Fruit fly (Drosophila melanogaster) whole organism, embryonic: ENCODE measurements around the gene Bacc.
A peak's percentile ranks its signal among the peaks of the same experiment; 100 is the strongest.

Experiments
- Antp ChIP-seq: fragments of 200-800 bp; sonication (Bioruptor generic); optimal IDR thresholded peaks from 3 replicates; lab custom pipeline; 2016; ENCODE audit warnings: missing biosample characterization, missing genetic modification characterization
- CG11696 ChIP-seq: fragments of 200-800 bp; sonication (Bioruptor generic); IDR thresholded peaks from 2 replicates; pipeline ENCODE4 v1.3.6; 2022; ENCODE audit warnings: missing biosample characterization, missing genetic modification characterization
- CG12769 ChIP-seq: fragments of 200-800 bp; sonication (Bioruptor generic); optimal IDR thresholded peaks from 2 replicates; lab custom pipeline; 2019; ENCODE audit warnings: missing biosample characterization, mild to moderate bottlenecking, missing genetic modification characterization, moderate library complexity
- CG13296 ChIP-seq: fragments of 200-800 bp; sonication (Bioruptor generic); optimal IDR thresholded peaks from 3 replicates; lab custom pipeline; 2018; ENCODE audit warnings: missing biosample characterization, mild to moderate bottlenecking, missing genetic modification characterization
- CG13894 ChIP-seq: fragments of 200-800 bp; sonication (Bioruptor generic); optimal IDR thresholded peaks from 3 replicates; lab custom pipeline; 2018; ENCODE audit warnings: missing biosample characterization, mild to moderate bottlenecking, missing genetic modification characterization, moderate library complexity
- CG15073 ChIP-seq: fragments of 200-800 bp; sonication (Bioruptor generic); optimal IDR thresholded peaks from 2 replicates; lab custom pipeline; 2016; ENCODE audit warnings: missing biosample characterization, missing genetic modification characterization
- CG15514 ChIP-seq: fragments of 200-800 bp; sonication (Bioruptor generic); optimal IDR thresholded peaks from 3 replicates; lab custom pipeline; 2017; ENCODE audit warnings: missing biosample characterization, missing genetic modification characterization, mild to moderate bottlenecking, moderate library complexity, missing genetic modification reagents
- CG17568 ChIP-seq: fragments of 200-800 bp; sonication (Bioruptor generic); optimal IDR thresholded peaks from 2 replicates; lab custom pipeline; 2018; ENCODE audit warnings: missing biosample characterization, mild to moderate bottlenecking, missing genetic modification characterization, moderate library complexity
- CG17829 ChIP-seq: fragments of 200-800 bp; optimal IDR thresholded peaks from 2 replicates; lab custom pipeline; 2019; ENCODE audit warnings: missing biosample characterization, mild to moderate bottlenecking, missing genetic modification characterization, moderate library complexity
- CG1792 ChIP-seq: fragments of 200-800 bp; sonication (Bioruptor generic); optimal IDR thresholded peaks from 2 replicates; lab custom pipeline; 2016; ENCODE audit warnings: missing biosample characterization, missing genetic modification characterization
- CG18262 ChIP-seq: fragments of 200-800 bp; optimal IDR thresholded peaks from 3 replicates; lab custom pipeline; 2019; ENCODE audit warnings: missing biosample characterization, mild to moderate bottlenecking, missing genetic modification characterization, moderate library complexity
- CG18619 ChIP-seq: fragments of 200-800 bp; sonication (Bioruptor generic); optimal IDR thresholded peaks from 3 replicates; lab custom pipeline; 2017; ENCODE audit warnings: missing biosample characterization, mild to moderate bottlenecking, missing genetic modification characterization
- CG2129 ChIP-seq: fragments of 200-800 bp; sonication (Bioruptor generic); IDR thresholded peaks from 2 replicates; pipeline ENCODE4 v1.3.6; 2022; ENCODE audit warnings: missing biosample characterization, missing genetic modification characterization; ENCODE audit not compliant: partially characterized antibody
- CG3407 ChIP-seq: fragments of 200-800 bp; sonication (Bioruptor generic); optimal IDR thresholded peaks from 2 replicates; lab custom pipeline; 2018; ENCODE audit warnings: missing biosample characterization, mild to moderate bottlenecking, missing genetic modification characterization
- CG3838 ChIP-seq: fragments of 200-800 bp; sonication (Bioruptor generic); optimal IDR thresholded peaks from 3 replicates; lab custom pipeline; 2016; ENCODE audit warnings: missing biosample characterization, missing genetic modification characterization
- CG3995 ChIP-seq: fragments of 200-800 bp; sonication (Bioruptor generic); optimal IDR thresholded peaks from 3 replicates; lab custom pipeline; 2016; ENCODE audit warnings: missing biosample characterization, missing genetic modification characterization
- CG8944 ChIP-seq: fragments of 200-800 bp; sonication (Bioruptor generic); optimal IDR thresholded peaks from 3 replicates; lab custom pipeline; 2016; ENCODE audit warnings: missing biosample characterization, missing genetic modification characterization
- Camta ChIP-seq: fragments of 200-800 bp; sonication (Bioruptor generic); optimal IDR thresholded peaks from 2 replicates; lab custom pipeline; 2016; ENCODE audit warnings: missing biosample characterization, missing genetic modification characterization
- Chrac-16 ChIP-seq: fragments of 200-800 bp; sonication (Bioruptor generic); optimal IDR thresholded peaks from 3 replicates; lab custom pipeline; 2016; ENCODE audit warnings: missing biosample characterization, missing genetic modification characterization
- D19B ChIP-seq: fragments of 200-800 bp; sonication (Bioruptor generic); optimal IDR thresholded peaks from 2 replicates; lab custom pipeline; 2017; ENCODE audit warnings: missing biosample characterization, mild to moderate bottlenecking, missing genetic modification characterization
- Dref ChIP-seq: fragments of 200-800 bp; sonication (Bioruptor generic); IDR thresholded peaks from 2 replicates; pipeline ENCODE4 v1.3.6; 2022; ENCODE audit warnings: missing biosample characterization, missing genetic modification characterization
- E2f1 ChIP-seq: fragments of 200-800 bp; sonication (Bioruptor generic); IDR thresholded peaks from 2 replicates; pipeline ENCODE4 v1.3.6; 2022; ENCODE audit warnings: missing biosample characterization, missing genetic modification characterization
- E2f2 ChIP-seq: fragments of 200-800 bp; sonication (Bioruptor generic); IDR thresholded peaks from 2 replicates; pipeline ENCODE4 v1.3.6; 2022; ENCODE audit warnings: missing biosample characterization, missing genetic modification characterization
- Fer1 ChIP-seq: fragments of 200-800 bp; sonication (Bioruptor generic); optimal IDR thresholded peaks from 2 replicates; lab custom pipeline; 2017; ENCODE audit warnings: missing biosample characterization, mild to moderate bottlenecking, missing genetic modification characterization
- Lhr ChIP-seq: fragments of 200-800 bp; sonication (Bioruptor generic); optimal IDR thresholded peaks from 3 replicates; lab custom pipeline; 2017; ENCODE audit warnings: mild to moderate bottlenecking, missing biosample characterization, missing genetic modification reagents, missing genetic modification characterization
- Optix ChIP-seq: fragments of 200-800 bp; sonication (Bioruptor generic); IDR thresholded peaks from 3 replicates; pipeline ENCODE4 v1.3.6; 2022; ENCODE audit warnings: missing biosample characterization, missing genetic modification characterization
- PHDP ChIP-seq: fragments of 200-800 bp; sonication (Bioruptor generic); optimal IDR thresholded peaks from 3 replicates; lab custom pipeline; 2018; ENCODE audit warnings: missing biosample characterization, mild to moderate bottlenecking, missing genetic modification characterization, moderate library complexity
- Spps ChIP-seq: fragments of 200-800 bp; sonication (Bioruptor generic); optimal IDR thresholded peaks from 2 replicates; lab custom pipeline; 2018; ENCODE audit warnings: missing biosample characterization, mild to moderate bottlenecking, missing genetic modification characterization
- abd-A ChIP-seq: fragments of 200-800 bp; sonication (Bioruptor generic); optimal IDR thresholded peaks from 3 replicates; lab custom pipeline; 2019; ENCODE audit warnings: missing biosample characterization, mild to moderate bottlenecking, missing genetic modification characterization, moderate library complexity
- bab2 ChIP-seq: fragments of 200-800 bp; sonication (Bioruptor generic); optimal IDR thresholded peaks from 2 replicates; lab custom pipeline; 2016; ENCODE audit warnings: missing biosample characterization, missing genetic modification characterization
- crc ChIP-seq: fragments of 200-800 bp; sonication (Bioruptor generic); optimal IDR thresholded peaks from 2 replicates; lab custom pipeline; 2016; ENCODE audit warnings: missing biosample characterization, missing genetic modification characterization
- crp ChIP-seq, 2 experiments: fragments of 200-800 bp; sonication (Bioruptor generic); optimal IDR thresholded peaks; 2 replicates in 1 of 2; 3 replicates in 1 of 2; lab custom pipeline; 2017; ENCODE audit warnings: missing biosample characterization in 2 of 2, missing genetic modification characterization in 2 of 2, mild to moderate bottlenecking in 1 of 2, moderate library complexity in 1 of 2
- dpn ChIP-seq, 2 experiments: fragments of 200-800 bp; sonication (Bioruptor generic); optimal IDR thresholded peaks; 3 replicates each; lab custom pipeline; 2016; ENCODE audit warnings: missing biosample characterization in 2 of 2, missing genetic modification characterization in 2 of 2
- gcm2 ChIP-seq: fragments of 200-800 bp; sonication (Bioruptor generic); optimal IDR thresholded peaks from 2 replicates; lab custom pipeline; 2016; ENCODE audit warnings: missing biosample characterization, missing genetic modification characterization
- grau ChIP-seq: fragments of 200-800 bp; optimal IDR thresholded peaks from 3 replicates; lab custom pipeline; 2019; ENCODE audit warnings: missing biosample characterization, mild to moderate bottlenecking, missing genetic modification characterization, moderate library complexity
- hb ChIP-seq: fragments of 200-800 bp; sonication (Bioruptor generic); IDR thresholded peaks from 3 replicates; pipeline ENCODE4 v1.3.6; 2022; ENCODE audit warnings: missing biosample characterization, missing genetic modification characterization; ENCODE audit not compliant: partially characterized antibody
- hbn ChIP-seq: fragments of 200-800 bp; sonication (Bioruptor generic); IDR thresholded peaks from 2 replicates; pipeline ENCODE4 v1.3.6; 2022; ENCODE audit warnings: missing biosample characterization, missing genetic modification characterization; ENCODE audit not compliant: partially characterized antibody
- lola ChIP-seq, 3 experiments: fragments of >200 bp in 2 of 3; fragments of 200-800 bp in 1 of 3; sonication (Bioruptor generic) in 1 of 3; optimal IDR thresholded peaks; 2 replicates each; lab custom pipeline; 2017 to 2019; ENCODE audit warnings: missing biosample characterization in 3 of 3, missing genetic modification characterization in 3 of 3, mild to moderate bottlenecking in 1 of 3, moderate library complexity in 1 of 3
- onecut ChIP-seq: fragments of 200-800 bp; sonication (Bioruptor generic); IDR thresholded peaks from 2 replicates; pipeline ENCODE4 v1.3.6; 2022; ENCODE audit warnings: missing biosample characterization, missing genetic modification characterization
- pb ChIP-seq: fragments of 200-800 bp; sonication (Bioruptor generic); optimal IDR thresholded peaks from 3 replicates; lab custom pipeline; 2016; ENCODE audit warnings: missing biosample characterization, missing genetic modification characterization
- pho ChIP-seq: fragments of 200-800 bp; sonication (Bioruptor generic); optimal IDR thresholded peaks from 2 replicates; lab custom pipeline; 2016; ENCODE audit warnings: missing biosample characterization, missing genetic modification characterization
- prd ChIP-seq, 3 experiments: fragments of >200 bp in 2 of 3; fragments of 200-800 bp in 1 of 3; sonication (Bioruptor generic) in 1 of 3; optimal IDR thresholded peaks in 2 of 3; IDR thresholded peaks in 1 of 3; 2 replicates in 2 of 3; 3 replicates in 1 of 3; pipeline versions ENCODE4 v1.3.6 to Lab custom; 2017 to 2022; ENCODE audit warnings: missing biosample characterization in 1 of 3, missing genetic modification characterization in 1 of 3
- pros ChIP-seq: fragments of 200-800 bp; sonication (Bioruptor generic); optimal IDR thresholded peaks from 3 replicates; lab custom pipeline; 2019; ENCODE audit warnings: missing biosample characterization, mild to moderate bottlenecking, missing genetic modification characterization, moderate library complexity
- psq ChIP-seq: fragments of 200-800 bp; sonication (Bioruptor generic); optimal IDR thresholded peaks from 2 replicates; lab custom pipeline; 2017; ENCODE audit warnings: missing biosample characterization, missing genetic modification characterization
- row ChIP-seq: fragments of 200-800 bp; sonication (Bioruptor generic); IDR thresholded peaks from 3 replicates; pipeline ENCODE4 v1.3.6; 2022; ENCODE audit warnings: missing biosample characterization, missing genetic modification characterization
- sisA ChIP-seq: fragments of 200-800 bp; sonication (Bioruptor generic); IDR thresholded peaks from 2 replicates; pipeline ENCODE4 v1.3.6; 2022; ENCODE audit warnings: missing biosample characterization, missing genetic modification characterization
- ssp ChIP-seq: fragments of 200-800 bp; sonication (Bioruptor generic); IDR thresholded peaks from 2 replicates; pipeline ENCODE4 v1.3.6; 2022; ENCODE audit warnings: missing biosample characterization, missing genetic modification characterization
- stc ChIP-seq: fragments of 200-800 bp; sonication (Bioruptor generic); IDR thresholded peaks from 2 replicates; pipeline ENCODE4 v1.3.6; 2022; ENCODE audit warnings: missing biosample characterization, missing genetic modification characterization
- trh ChIP-seq: fragments of 200-800 bp; sonication (Bioruptor generic); optimal IDR thresholded peaks from 2 replicates; lab custom pipeline; 2016; ENCODE audit warnings: missing biosample characterization, missing genetic modification characterization
- wek ChIP-seq: fragments of 200-800 bp; sonication (Bioruptor generic); optimal IDR thresholded peaks from 3 replicates; lab custom pipeline; 2018; ENCODE audit warnings: missing biosample characterization, mild to moderate bottlenecking, missing genetic modification characterization, moderate library complexity
- zf30C ChIP-seq: fragments of 200-800 bp; sonication (Bioruptor generic); optimal IDR thresholded peaks from 3 replicates; lab custom pipeline; 2018; ENCODE audit warnings: missing biosample characterization, mild to moderate bottlenecking, missing genetic modification characterization

The Bacc gene

DNA sequence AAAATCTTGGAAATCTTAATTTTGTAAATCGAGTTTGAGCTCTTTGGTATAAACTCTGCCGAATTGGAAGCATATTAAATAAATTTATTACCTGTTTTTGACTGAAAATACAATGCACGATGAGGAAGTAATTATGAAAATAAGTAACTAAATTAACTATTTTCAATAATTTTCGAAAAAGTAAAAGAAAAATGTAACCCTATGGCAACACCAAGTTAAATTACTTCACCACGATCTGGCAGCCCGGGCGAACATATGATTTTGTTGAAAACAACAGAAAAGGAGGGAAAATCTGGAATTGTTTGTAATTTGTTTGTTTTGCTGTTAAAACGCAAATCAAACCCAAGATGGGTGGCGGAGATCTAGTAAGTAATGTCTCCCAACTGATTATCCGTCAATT is 7.4 kb upstream of the Bacc start, which contains the start of the genes CG9961 and Cwc25 (continued):
- TF ChIP-seq Antp (GFP tag; lab: Kevin White, UChicago) = no peak
- TF ChIP-seq CG17568 (GFP tag; lab: Kevin White, UChicago) = no peak
- TF ChIP-seq sisA (GFP tag; lab: Robert Waterston, UW) = no peak
- TF ChIP-seq E2f2 (GFP tag; lab: Robert Waterston, UW) = peak; percentile 64
- no peak for TF ChIP-seq psq (GFP tag; lab: Kevin White, UChicago)
- no peak for TF ChIP-seq CG3838 (GFP tag; lab: Kevin White, UChicago)
- TF ChIP-seq Fer1 (GFP tag; lab: Kevin White, UChicago) = peak; percentile 1
- no peak for TF ChIP-seq crc (GFP tag; lab: Kevin White, UChicago)
- TF ChIP-seq onecut (GFP tag; lab: Robert Waterston, UW) = no peak
- peak; percentile 24; the same call in 1 of the 2 replicates for TF ChIP-seq E2f1 (GFP tag; lab: Robert Waterston, UW)
- no peak for TF ChIP-seq ssp (GFP tag; lab: Robert Waterston, UW)
- no peak for TF ChIP-seq hbn (GFP tag; lab: Robert Waterston, UW)
- no peak for TF ChIP-seq Lhr
- peak; percentile 48 to 88 for TF ChIP-seq crp (GFP tag; optimal IDR thresholded peaks at IDR 0.05; lab: Kevin White, UChicago)
- TF ChIP-seq CG15073 (GFP tag; lab: Kevin White, UChicago) = no peak
- TF ChIP-seq stc (GFP tag; lab: Robert Waterston, UW) = no peak
- TF ChIP-seq abd-A (tag; lab: Kevin White, UChicago) = no peak
- no peak for TF ChIP-seq pho (GFP tag; lab: Kevin White, UChicago)
- TF ChIP-seq hb (GFP tag; lab: Robert Waterston, UW) = no peak
- TF ChIP-seq CG18619 = no peak
- TF ChIP-seq pros (GFP tag; lab: Kevin White, UChicago) = no peak
- no peak for TF ChIP-seq CG18262
- TF ChIP-seq CG8944 = no peak
- TF ChIP-seq bab2 (GFP tag; lab: Kevin White, UChicago) = no peak
- TF ChIP-seq row (GFP tag; lab: Robert Waterston, UW) = 0 out of 3 replicates have a peak, but pooled peaks have one; percentile 24
- TF ChIP-seq CG11696 = no peak
- no peak for TF ChIP-seq lola (GFP tag; optimal IDR thresholded peaks at IDR 0.05; lab: Kevin White, UChicago)
- TF ChIP-seq pb = no peak
- TF ChIP-seq wek (GFP tag; lab: Kevin White, UChicago) = no peak
- no peak for TF ChIP-seq CG1792 (GFP tag; lab: Kevin White, UChicago)
- TF ChIP-seq CG3407 (GFP tag; lab: Kevin White, UChicago) = no peak
- TF ChIP-seq CG13296 = no peak
- no peak for TF ChIP-seq Chrac-16 (GFP tag; lab: Kevin White, UChicago)
- no peak for TF ChIP-seq Spps (tag; lab: Kevin White, UChicago)
- no peak for TF ChIP-seq Camta (GFP tag; lab: Kevin White, UChicago)
- TF ChIP-seq CG3995 (GFP tag; lab: Kevin White, UChicago) = peak; percentile 14
- no peak for TF ChIP-seq PHDP
- TF ChIP-seq CG17829 (tag; lab: Kevin White, UChicago) = peak; percentile 9
- TF ChIP-seq prd (optimal IDR thresholded peaks at IDR 0.05; lab: Kevin White, UChicago) = no peak
- no peak for TF ChIP-seq prd (GFP tag; IDR thresholded peaks at IDR 0.05; lab: Robert Waterston, UW)
- no peak for TF ChIP-seq grau
- no peak for TF ChIP-seq CG12769 (tag; lab: Kevin White, UChicago)
- no peak for TF ChIP-seq Dref
- TF ChIP-seq zf30C (GFP tag; lab: Kevin White, UChicago) = no peak
- TF ChIP-seq CG15514 = peak; percentile 25
- no peak for TF ChIP-seq trh (GFP tag; lab: Kevin White, UChicago)
- TF ChIP-seq CG2129 (GFP tag; lab: Robert Waterston, UW) = no peak
- TF ChIP-seq dpn (GFP tag; optimal IDR thresholded peaks at IDR 0.05; lab: Kevin White, UChicago) = no peak
- TF ChIP-seq Optix (GFP tag; lab: Robert Waterston, UW) = no peak
- no peak for TF ChIP-seq D19B (GFP tag; lab: Kevin White, UChicago)
- no peak for TF ChIP-seq CG13894
- no peak for TF ChIP-seq gcm2
